Fruit fly (Drosophila melanogaster) whole organism, embryonic: ENCODE measurements around the gene tbrd-1.

Experiments used
- CG13287 ChIP-seq: fragments of 200-800 bp; sonication (Bioruptor generic); IDR thresholded peaks from 2 replicates; pipeline ENCODE4 v1.3.6; 2022; ENCODE audit warnings: missing biosample characterization, missing genetic modification characterization; ENCODE audit not compliant: partially characterized antibody
- CG14965 ChIP-seq: fragments of 200-800 bp; sonication (Bioruptor generic); optimal IDR thresholded peaks from 2 replicates; lab custom pipeline; 2016; ENCODE audit warnings: missing biosample characterization, missing genetic modification characterization, borderline replicate concordance
- CG16779 ChIP-seq: fragments of 200-800 bp; sonication (Bioruptor generic); IDR thresholded peaks from 2 replicates; pipeline ENCODE4 v1.3.6; 2022; ENCODE audit warnings: missing biosample characterization, missing genetic modification characterization
- CG17359 ChIP-seq: fragments of 200-800 bp; sonication (Bioruptor generic); optimal IDR thresholded peaks from 3 replicates; lab custom pipeline; 2018; ENCODE audit warnings: missing biosample characterization, mild to moderate bottlenecking, missing genetic modification characterization, moderate library complexity
- CG7987 ChIP-seq: fragments of 200-800 bp; sonication (Bioruptor generic); optimal IDR thresholded peaks from 2 replicates; lab custom pipeline; 2018; ENCODE audit warnings: missing biosample characterization, mild to moderate bottlenecking, missing genetic modification characterization, moderate library complexity
- CG9437 ChIP-seq: fragments of 200-800 bp; sonication (Bioruptor generic); optimal IDR thresholded peaks from 2 replicates; lab custom pipeline; 2018; ENCODE audit warnings: missing biosample characterization, mild to moderate bottlenecking, missing genetic modification characterization
- Sry-β ChIP-seq: fragments of 200-800 bp; sonication (Bioruptor generic); optimal IDR thresholded peaks from 2 replicates; lab custom pipeline; 2018; ENCODE audit warnings: missing biosample characterization, mild to moderate bottlenecking, missing genetic modification characterization, moderate library complexity

DNA sequence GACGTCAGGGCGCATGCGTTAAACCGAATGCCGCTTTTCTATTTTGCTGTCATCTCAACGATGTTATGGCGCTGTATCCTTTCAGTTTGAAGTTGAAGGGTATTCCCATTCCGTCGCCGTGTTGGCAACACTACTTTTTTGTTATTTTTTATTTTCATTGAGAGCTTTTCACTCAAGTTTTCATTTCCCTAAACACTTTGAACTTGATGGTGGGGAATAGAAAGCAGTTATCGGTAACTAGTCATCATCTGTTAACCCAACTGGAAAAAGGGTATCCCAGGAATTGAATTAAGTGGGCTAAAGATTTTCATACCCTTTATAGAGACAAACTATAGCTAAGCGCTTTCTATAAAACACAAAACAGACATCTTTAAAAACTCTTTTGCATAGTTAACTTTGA lies 5.8 kb downstream of the tbrd-1 start:
- TF ChIP-seq Sry-β (GFP tag; lab: Kevin White, UChicago) (no peak), CG13287 (GFP tag; lab: Robert Waterston, UW) (no peak), CG7987 (GFP tag; lab: Kevin White, UChicago) (no peak), CG17359 (tag; lab: Kevin White, UChicago) (no peak), CG14965 (GFP tag; lab: Kevin White, UChicago) (no peak), CG9437 (GFP tag; lab: Kevin White, UChicago) (no peak), CG16779 (GFP tag; lab: Robert Waterston, UW) (no peak)
